Worm (Caenorhabditis elegans) whole organism, mixed stage, embryonic: ENCODE results near the gene rbf-1.

Experiments
- ceh-83 ChIP-seq: fragments of 200-800 bp; sonication (Bioruptor generic); optimal IDR thresholded peaks from 2 replicates; lab custom pipeline; 2018; ENCODE audit warnings: mild to moderate bottlenecking, missing genetic modification characterization, missing compliant biosample characterization
- unc-39 ChIP-seq: fragments of 150-350 bp; optimal IDR thresholded peaks from 2 replicates; lab custom pipeline; 2014; ENCODE audit warnings: missing biosample characterization, missing genetic modification characterization

ce11 chrIII:6690490-6690889, 14.9 kb downstream of the rbf-1 start:
- TF ChIP-seq ceh-83: no peak
- no peak for TF ChIP-seq unc-39 (tag; lab: Kevin White, UChicago)
